Worm (Caenorhabditis elegans) whole organism, L1 larva: ENCODE measurements around the gene T26C5.4.
A peak's percentile ranks its signal among the peaks of the same experiment; 100 is the strongest.

ENCODE experiments used
- C16A3.4 ChIP-seq: fragments of 150-350 bp; optimal IDR thresholded peaks from 2 replicates; lab custom pipeline; 2014; ENCODE audit warnings: missing biosample characterization, missing genetic modification characterization
- C34B4.2 ChIP-seq: sonication (generic microtip); optimal IDR thresholded peaks from 2 replicates; lab custom pipeline; 2017; ENCODE audit warnings: mild to moderate bottlenecking, missing genetic modification characterization, missing compliant biosample characterization
- F16B12.6 ChIP-seq: fragments of 150-350 bp; optimal IDR thresholded peaks from 2 replicates; lab custom pipeline; 2014; ENCODE audit warnings: missing biosample characterization, missing genetic modification characterization
- aha-1 ChIP-seq: fragments of 150-350 bp; optimal IDR thresholded peaks from 2 replicates; lab custom pipeline; 2014; ENCODE audit warnings: missing biosample characterization, missing genetic modification characterization
- aly-2 ChIP-seq: fragments of 150-350 bp; optimal IDR thresholded peaks from 2 replicates; lab custom pipeline; 2014; ENCODE audit warnings: missing biosample characterization, missing genetic modification characterization
- ama-1 ChIP-seq: fragments of 150-350 bp; optimal IDR thresholded peaks from 2 replicates; lab custom pipeline; 2014
- blmp-1 ChIP-seq: fragments of 150-350 bp; optimal IDR thresholded peaks from 2 replicates; lab custom pipeline; 2014; ENCODE audit warnings: missing biosample characterization, missing genetic modification characterization
- ceh-8 ChIP-seq: fragments of 200-800 bp; sonication (Bioruptor generic); optimal IDR thresholded peaks from 2 replicates; lab custom pipeline; 2018; ENCODE audit warnings: mild to moderate bottlenecking, missing genetic modification characterization, moderate library complexity, missing compliant biosample characterization
- ceh-90 ChIP-seq: sonication (generic microtip); optimal IDR thresholded peaks from 2 replicates; lab custom pipeline; 2016; ENCODE audit warnings: missing genetic modification characterization, missing compliant biosample characterization
- ces-1 ChIP-seq: fragments of 150-350 bp; optimal IDR thresholded peaks from 2 replicates; lab custom pipeline; 2014; ENCODE audit warnings: missing biosample characterization, missing genetic modification reagents, missing genetic modification characterization
- dpl-1 ChIP-seq, 3 experiments: fragments of 150-350 bp in 2 of 3; sonication (generic microtip) in 1 of 3; optimal IDR thresholded peaks; 2 replicates each; lab custom pipeline; 2014 to 2017; ENCODE audit warnings: missing biosample characterization in 3 of 3, missing genetic modification characterization in 3 of 3, missing genetic modification reagents in 3 of 3
- efl-1 ChIP-seq, 4 experiments: fragments of 150-350 bp; optimal IDR thresholded peaks in 3 of 4; peaks in 1 of 4; 1 replicate in 1 of 4; 2 replicates in 3 of 4; lab custom pipeline; 2014; ENCODE audit warnings: missing biosample characterization in 2 of 4, missing genetic modification characterization in 2 of 4, missing genetic modification reagents in 2 of 4
- egl-13 ChIP-seq: sonication (generic microtip); optimal IDR thresholded peaks from 2 replicates; lab custom pipeline; 2016; ENCODE audit warnings: missing genotype, missing genetic modification reagents, missing genetic modification characterization, missing compliant biosample characterization
- egl-27 ChIP-seq, 2 experiments: fragments of 150-350 bp in 1 of 2; sonication (generic microtip); optimal IDR thresholded peaks; 3 replicates each; lab custom pipeline; 2017 to 2018; ENCODE audit warnings: missing biosample characterization in 2 of 2, missing genetic modification characterization in 2 of 2, missing genetic modification reagents in 2 of 2
- elt-2 ChIP-seq: sonication (generic microtip); optimal IDR thresholded peaks from 2 replicates; lab custom pipeline; 2016; ENCODE audit warnings: missing genetic modification characterization, mild to moderate bottlenecking, inconsistent platforms, missing compliant biosample characterization, missing genetic modification reagents
- elt-3 ChIP-seq, 6 experiments: fragments of 150-350 bp in 1 of 6; sonication (generic microtip); optimal IDR thresholded peaks; 2 replicates each; lab custom pipeline; 2017 to 2018; ENCODE audit warnings: missing biosample characterization in 6 of 6, missing genetic modification characterization in 6 of 6, inconsistent platforms in 1 of 6
- ets-5 ChIP-seq: fragments of 200-800 bp; sonication (Bioruptor generic); IDR thresholded peaks from 2 replicates; pipeline ENCODE4 v1.3.6; 2022; ENCODE audit warnings: missing genetic modification characterization, missing compliant biosample characterization
- fkh-4 ChIP-seq: sonication (generic microtip); optimal IDR thresholded peaks from 2 replicates; lab custom pipeline; 2016; ENCODE audit warnings: missing compliant biosample characterization, missing genetic modification characterization, borderline replicate concordance
- fkh-8 ChIP-seq: sonication (generic microtip); optimal IDR thresholded peaks from 2 replicates; lab custom pipeline; 2016; ENCODE audit warnings: mild to moderate bottlenecking, missing genetic modification characterization, missing compliant biosample characterization
- fos-1 ChIP-seq: fragments of 150-350 bp; optimal IDR thresholded peaks from 2 replicates; lab custom pipeline; 2014; ENCODE audit warnings: missing biosample characterization, missing genetic modification characterization
- grh-1 ChIP-seq: fragments of 200-800 bp; sonication (Bioruptor generic); IDR thresholded peaks from 2 replicates; pipeline ENCODE4 v1.3.6; 2022; ENCODE audit warnings: missing genetic modification reagents, missing genetic modification characterization, missing compliant biosample characterization
- hlh-17 ChIP-seq: fragments of 200-800 bp; sonication (Bioruptor generic); optimal IDR thresholded peaks from 2 replicates; lab custom pipeline; 2018; ENCODE audit warnings: missing genetic modification characterization, mild to moderate bottlenecking, missing compliant biosample characterization, moderate library complexity, borderline replicate concordance
- hlh-4 ChIP-seq: sonication (generic microtip); optimal IDR thresholded peaks from 2 replicates; lab custom pipeline; 2016; ENCODE audit warnings: mild to moderate bottlenecking, missing genetic modification characterization, missing compliant biosample characterization
- hpl-2 ChIP-seq: fragments of 150-350 bp; optimal IDR thresholded peaks from 2 replicates; lab custom pipeline; 2014; ENCODE audit warnings: missing biosample characterization, missing genetic modification reagents, missing genetic modification characterization
- jun-1 ChIP-seq: fragments of 150-350 bp; optimal IDR thresholded peaks from 2 replicates; lab custom pipeline; 2014; ENCODE audit warnings: missing biosample characterization, missing genetic modification reagents, missing genetic modification characterization
- lir-3 ChIP-seq: sonication (generic microtip); optimal IDR thresholded peaks from 2 replicates; lab custom pipeline; 2016; ENCODE audit warnings: mild to moderate bottlenecking, missing genetic modification characterization, moderate library complexity, missing compliant biosample characterization; ENCODE audit not compliant: poor library complexity
- lsy-2 ChIP-seq, 2 experiments: fragments of 150-350 bp; optimal IDR thresholded peaks; 2 replicates each; lab custom pipeline; 2014; ENCODE audit warnings: missing biosample characterization in 2 of 2, missing genetic modification characterization in 2 of 2
- mef-2 ChIP-seq: fragments of 150-350 bp; optimal IDR thresholded peaks from 2 replicates; lab custom pipeline; 2014; ENCODE audit warnings: missing biosample characterization, missing genetic modification characterization
- nhr-11 ChIP-seq: fragments of 150-350 bp; optimal IDR thresholded peaks from 2 replicates; lab custom pipeline; 2014; ENCODE audit warnings: missing biosample characterization, missing genetic modification characterization
- nhr-20 ChIP-seq: sonication (generic microtip); optimal IDR thresholded peaks from 2 replicates; lab custom pipeline; 2016; ENCODE audit warnings: mild to moderate bottlenecking, missing genetic modification characterization, missing compliant biosample characterization
- nhr-237 ChIP-seq: fragments of 150-350 bp; optimal IDR thresholded peaks from 2 replicates; lab custom pipeline; 2014; ENCODE audit warnings: missing biosample characterization, missing genetic modification characterization
- nhr-28 ChIP-seq: fragments of 150-350 bp; optimal IDR thresholded peaks from 2 replicates; lab custom pipeline; 2014; ENCODE audit warnings: missing biosample characterization, missing genetic modification characterization
- nhr-76 ChIP-seq: sonication (generic microtip); optimal IDR thresholded peaks from 2 replicates; lab custom pipeline; 2017; ENCODE audit warnings: missing biosample characterization, missing genetic modification characterization
- nhr-77 ChIP-seq: fragments of 150-350 bp; optimal IDR thresholded peaks from 2 replicates; lab custom pipeline; 2014; ENCODE audit warnings: missing biosample characterization, missing genetic modification characterization
- nhr-90 ChIP-seq: sonication (generic microtip); optimal IDR thresholded peaks from 2 replicates; lab custom pipeline; 2016; ENCODE audit warnings: mild to moderate bottlenecking, missing genetic modification characterization, missing compliant biosample characterization; ENCODE audit not compliant: poor library complexity
- skn-1 ChIP-seq: fragments of 150-350 bp; optimal IDR thresholded peaks from 2 replicates; lab custom pipeline; 2014; ENCODE audit warnings: missing biosample characterization, missing genetic modification characterization
- sup-37 ChIP-seq: fragments of 200-800 bp; sonication (Bioruptor generic); optimal IDR thresholded peaks from 2 replicates; lab custom pipeline; 2018; ENCODE audit warnings: mild to moderate bottlenecking, missing genetic modification characterization, missing compliant biosample characterization
- tlp-1 ChIP-seq: fragments of 150-350 bp; optimal IDR thresholded peaks from 2 replicates; lab custom pipeline; 2014; ENCODE audit warnings: missing biosample characterization, missing genetic modification characterization
- unc-30 ChIP-seq: sonication (generic microtip); optimal IDR thresholded peaks from 2 replicates; lab custom pipeline; 2017; ENCODE audit warnings: missing biosample characterization, missing genetic modification characterization
- unc-62 ChIP-seq: fragments of 150-350 bp; optimal IDR thresholded peaks from 2 replicates; lab custom pipeline; 2014; ENCODE audit warnings: missing biosample characterization, missing genetic modification reagents, missing genetic modification characterization
- unc-86 ChIP-seq: sonication (generic microtip); optimal IDR thresholded peaks from 2 replicates; lab custom pipeline; 2016; ENCODE audit warnings: missing genetic modification characterization, missing compliant biosample characterization
- vab-15 ChIP-seq: sonication (generic microtip); optimal IDR thresholded peaks from 2 replicates; lab custom pipeline; 2017; ENCODE audit warnings: missing genotype, mild to moderate bottlenecking, missing genetic modification characterization, missing compliant biosample characterization
- zip-4 ChIP-seq: fragments of 200-800 bp; sonication (Bioruptor generic); optimal IDR thresholded peaks from 2 replicates; lab custom pipeline; 2018; ENCODE audit warnings: mild to moderate bottlenecking, missing genetic modification characterization, moderate library complexity, missing compliant biosample characterization
- ztf-4 ChIP-seq: fragments of 150-350 bp; optimal IDR thresholded peaks from 2 replicates; lab custom pipeline; 2014; ENCODE audit warnings: missing biosample characterization, missing genetic modification characterization

T26C5.4 gene

DNA sequence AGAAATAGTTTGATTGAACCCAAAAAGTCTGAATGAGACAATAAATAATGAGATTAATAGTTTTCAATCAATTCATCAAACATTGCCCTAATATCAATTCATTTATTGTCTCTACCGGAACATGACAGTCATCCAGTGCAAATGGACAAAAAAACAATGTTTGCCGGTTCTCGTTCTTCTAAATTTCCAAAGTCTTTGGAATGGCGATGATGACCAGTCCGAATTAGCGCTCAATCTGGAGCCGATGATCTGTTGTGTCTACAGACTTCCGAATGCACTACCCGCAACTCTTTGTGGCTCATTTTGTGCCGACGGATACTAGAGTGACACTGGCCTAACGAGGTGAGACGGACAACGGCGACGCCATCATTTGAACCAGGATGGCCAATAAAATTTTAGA lies 14.0 kb downstream of the T26C5.4 start, which contains the start of gene T26C5.3 (continued):
- TF ChIP-seq hpl-2 (GFP tag; lab: Kevin White, UChicago) = no peak

DNA sequence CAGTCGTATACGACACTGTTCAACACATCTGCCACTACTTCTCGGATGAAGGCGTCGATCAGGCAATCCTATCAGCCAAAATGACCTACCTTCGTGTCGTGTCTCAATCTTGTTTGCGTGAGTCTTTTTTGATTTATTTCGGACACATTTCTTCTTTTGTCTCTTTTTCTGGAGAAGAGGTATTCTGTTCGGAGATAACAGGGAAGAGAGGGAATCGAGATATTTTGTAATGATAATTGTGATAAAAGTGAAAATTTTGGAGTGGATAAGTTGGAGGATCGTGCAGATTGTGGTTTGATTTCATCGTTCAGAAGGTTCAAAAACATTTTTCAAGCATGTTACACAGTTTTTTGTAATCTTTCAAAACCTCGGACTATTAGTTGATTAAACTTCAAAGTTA lies 16.5 kb downstream of the T26C5.4 start:
- TF ChIP-seq tlp-1 (tag; lab: Kevin White, UChicago) (no peak), blmp-1 (tag; lab: Kevin White, UChicago) (peak; percentile 95)

DNA sequence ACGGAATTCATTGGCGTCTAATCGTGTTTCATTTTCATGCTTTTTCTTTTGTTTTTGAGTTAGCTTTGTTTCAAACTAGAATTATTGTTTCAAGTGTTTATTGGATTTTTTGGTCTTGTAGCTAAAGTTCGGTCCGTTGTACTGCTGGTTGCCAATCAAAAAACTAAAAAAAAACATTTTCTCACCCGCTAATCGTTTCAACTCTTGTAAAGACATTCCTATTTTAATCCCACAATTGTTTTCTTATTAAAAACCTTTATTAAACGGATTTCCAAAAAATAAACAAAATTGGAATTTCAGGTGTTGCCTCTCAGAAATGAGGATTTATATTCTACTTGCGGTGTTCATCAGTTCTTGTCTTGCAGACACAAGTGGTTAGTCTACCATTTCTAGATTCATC lies 17.4 kb downstream of the T26C5.4 start, which contains the start of gene T26C5.2:
TSS of gene T26C5.2 (plus strand) at position 301 of the 400 bp plus-strand sequence.
- no peak for TF ChIP-seq hlh-17 (GFP tag; lab: Kevin White, UChicago)
- no peak for TF ChIP-seq egl-13
- no peak for TF ChIP-seq C16A3.4 (tag; lab: Kevin White, UChicago)
- no peak for TF ChIP-seq ceh-8 (GFP tag; lab: Kevin White, UChicago)
- no peak for TF ChIP-seq unc-62 (GFP tag; lab: Kevin White, UChicago)
- no peak for TF ChIP-seq elt-3 (tag; optimal IDR thresholded peaks at IDR 0.05; lab: Kevin White, UChicago)
- TF ChIP-seq lir-3 = no peak
- TF ChIP-seq mef-2 = no peak
- no peak for TF ChIP-seq hlh-4 (tag; lab: Kevin White, UChicago)
- TF ChIP-seq fkh-8 (tag; lab: Kevin White, UChicago) = no peak
- TF ChIP-seq blmp-1 (tag; lab: Kevin White, UChicago) = no peak

DNA sequence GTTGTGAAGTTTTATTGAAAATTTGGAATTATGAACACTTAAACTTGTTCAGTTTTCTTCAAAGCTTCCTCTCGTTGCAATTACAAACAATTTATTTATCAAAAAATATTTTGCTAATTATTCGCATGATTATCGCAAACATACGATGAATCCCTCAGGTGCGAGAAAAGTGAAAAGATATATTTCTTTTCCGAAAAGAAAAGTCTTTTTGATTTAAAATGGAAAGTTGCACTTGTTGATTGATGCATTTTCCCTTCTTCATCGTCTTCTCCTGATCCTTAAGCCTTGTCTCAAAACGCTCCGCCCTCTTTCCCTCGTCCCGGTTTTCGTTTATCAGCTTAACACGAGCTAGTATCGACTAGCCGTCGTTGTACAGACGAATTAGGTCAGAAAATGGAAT lies 17.8 kb downstream of the T26C5.4 start:
- TF ChIP-seq blmp-1 (tag; lab: Kevin White, UChicago) (peak; percentile 99), vab-15 (no peak)

DNA sequence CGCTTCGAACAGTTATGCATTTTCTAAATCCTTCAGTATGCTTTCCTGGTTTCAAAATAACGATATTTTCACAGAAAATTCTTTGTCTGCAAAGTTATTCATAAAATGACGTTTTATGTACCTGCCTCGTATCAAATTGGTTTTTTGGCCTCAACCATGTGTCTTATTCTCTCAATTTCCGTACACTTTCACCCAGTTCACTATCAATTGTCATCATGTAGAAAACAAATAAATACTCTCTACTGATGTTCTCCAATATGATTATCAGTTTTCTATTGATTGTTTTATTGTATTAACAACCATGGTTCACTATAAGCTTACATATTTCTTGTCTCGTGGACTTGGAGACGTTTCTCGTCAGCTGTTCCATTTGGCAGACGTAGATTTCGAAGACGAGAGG lies 19.1 kb downstream of the T26C5.4 start, which contains the start of gene gst-13:
TSS of gene gst-13 (plus strand) at position 218 of the 400 bp plus-strand sequence.
- TF ChIP-seq ets-5 (GFP tag; lab: Robert Waterston, UW) (no peak), zip-4 (GFP tag; lab: Kevin White, UChicago) (no peak), aly-2 (tag; lab: Kevin White, UChicago) (no peak), fkh-4 (tag; lab: Kevin White, UChicago) (no peak), F16B12.6 (no peak), ces-1 (no peak), elt-2 (peak; percentile 61), grh-1 (GFP tag; lab: Robert Waterston, UW) (no peak), nhr-11 (tag; lab: Kevin White, UChicago) (no peak), mef-2 (no peak), nhr-77 (tag; lab: Kevin White, UChicago) (no peak), blmp-1 (tag; lab: Kevin White, UChicago) (peak; percentile 64), sup-37 (no peak), ztf-4 (tag; lab: Kevin White, UChicago) (no peak), lsy-2 (tag; optimal IDR thresholded peaks at IDR 0.05; lab: Kevin White, UChicago) (no peak), ceh-90 (no peak), nhr-90 (tag; lab: Kevin White, UChicago) (no peak), C34B4.2 (no peak), C16A3.4 (tag; lab: Kevin White, UChicago) (no peak), ceh-8 (GFP tag; lab: Kevin White, UChicago) (no peak), nhr-237 (tag; lab: Kevin White, UChicago) (no peak), efl-1 (optimal IDR thresholded peaks at IDR 0.05; lab: Kevin White, UChicago) (no peak), efl-1 (GFP tag; optimal IDR thresholded peaks at IDR 0.05 in 1 of 2; lab: Kevin White, UChicago) (no peak), aha-1 (no peak), nhr-20 (tag; lab: Kevin White, UChicago) (peak; percentile 39), unc-86 (tag; lab: Kevin White, UChicago) (no peak), fos-1 (no peak), unc-30 (tag; lab: Kevin White, UChicago) (no peak), fkh-8 (tag; lab: Kevin White, UChicago) (no peak), nhr-76 (no peak), jun-1 (no peak), egl-27 (tag; optimal IDR thresholded peaks at IDR 0.05; lab: Kevin White, UChicago) (no peak), vab-15 (no peak), skn-1 (tag; lab: Kevin White, UChicago) (peak; percentile 67), nhr-28 (tag; lab: Kevin White, UChicago) (no peak), ama-1 (lab: Kevin White, UChicago) (no peak), dpl-1 (GFP tag; optimal IDR thresholded peaks at IDR 0.05; lab: Kevin White, UChicago) (no peak), elt-3 (tag; optimal IDR thresholded peaks at IDR 0.05; lab: Kevin White, UChicago) (peak in 2 of 6 experiments; percentile 8 to 46)
